Worm (Caenorhabditis elegans): ENCODE results near the gene aex-4.

The aex-4 gene

DNA sequence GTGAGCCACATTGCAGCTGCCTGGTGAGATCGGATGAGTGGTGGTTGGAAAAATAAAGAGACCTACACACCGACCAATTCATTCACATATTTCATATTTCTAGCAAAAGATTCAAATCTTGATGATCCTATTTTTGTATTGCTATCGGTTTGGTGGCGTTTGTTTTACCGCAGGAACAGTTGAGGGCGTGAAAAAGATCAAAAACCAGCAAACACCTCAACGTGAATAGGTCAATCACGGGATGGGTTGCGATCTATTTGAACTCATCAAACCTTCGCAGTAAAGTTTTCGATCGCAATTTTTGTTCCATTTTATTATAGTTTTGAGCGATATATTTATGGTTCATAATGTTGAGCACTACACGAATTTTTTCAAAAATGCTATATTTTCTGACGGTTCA, 27.2 kb upstream of the aex-4 start:
- TF ChIP-seq mdl-1 (tag; optimal IDR thresholded peaks at IDR 0.05) (no peak), lin-15B (tag; optimal IDR thresholded peaks at IDR 0.05) (no peak), skn-1 (tag; optimal IDR thresholded peaks at IDR 0.05) (no peak), fkh-10 (GFP tag; optimal IDR thresholded peaks at IDR 0.05) (no peak), pha-4 (tag; optimal IDR thresholded peaks at IDR 0.05) (no peak), nhr-43 (tag; optimal IDR thresholded peaks at IDR 0.05; ENCODE audit: poor library complexity, severe bottlenecking) (no peak), fkh-2 (tag; optimal IDR thresholded peaks at IDR 0.05) (no peak), ama-1 (optimal IDR thresholded peaks at IDR 0.05) (no peak), elt-1 (tag; optimal IDR thresholded peaks at IDR 0.05) (no peak), unc-62 (GFP tag; optimal IDR thresholded peaks at IDR 0.05) (no peak), tbx-2 (tag; optimal IDR thresholded peaks at IDR 0.05) (no peak), mml-1 (tag; optimal IDR thresholded peaks at IDR 0.05) (no peak), nhr-77 (tag; optimal IDR thresholded peaks at IDR 0.05) (no peak), ceh-28 (tag; optimal IDR thresholded peaks at IDR 0.05) (no peak), ceh-9 (tag; optimal IDR thresholded peaks at IDR 0.05) (no peak), nhr-76 (tag; optimal IDR thresholded peaks at IDR 0.05) (no peak), fos-1 (tag; optimal IDR thresholded peaks at IDR 0.05) (no peak)

DNA sequence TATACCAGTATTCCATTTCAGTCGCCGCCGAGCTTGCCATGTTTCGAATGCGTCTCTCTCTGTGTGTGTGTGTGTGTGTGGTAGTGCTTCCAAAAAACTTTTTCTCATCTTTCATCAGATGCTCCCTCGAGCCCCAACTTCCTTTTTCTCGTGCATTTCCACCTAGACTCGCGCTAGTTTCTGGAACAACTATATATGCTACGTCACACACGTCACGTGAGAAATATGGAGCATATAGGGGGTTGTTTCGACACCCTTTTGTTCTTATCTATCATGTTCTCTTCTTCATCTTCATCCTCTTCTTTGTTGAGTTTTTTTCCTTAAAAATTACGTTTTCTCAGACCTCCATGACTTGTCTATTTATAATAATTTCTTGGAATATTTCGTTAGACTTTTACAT, 23.8 kb upstream of the aex-4 start:
- TF ChIP-seq sea-2 (GFP tag; optimal IDR thresholded peaks at IDR 0.05), result no peak
- TF ChIP-seq lin-39 (tag; optimal IDR thresholded peaks at IDR 0.05), result peak; percentile 54
- TF ChIP-seq pqm-1 (tag; optimal IDR thresholded peaks at IDR 0.05), result no peak

- TF ChIP-seq elt-3 (tag; optimal IDR thresholded peaks at IDR 0.05) (no peak), mml-1 (tag; optimal IDR thresholded peaks at IDR 0.05) (no peak), R02D3.7 (tag; optimal IDR thresholded peaks at IDR 0.05) (no peak), fkh-2 (tag; optimal IDR thresholded peaks at IDR 0.05) (no peak), hmg-11 (tag; optimal IDR thresholded peaks at IDR 0.05) (no peak), unc-62 (GFP tag; optimal IDR thresholded peaks at IDR 0.05) (no peak)
These were observed 22.8 kb upstream of the aex-4 start for ce11 chrX:3706319-3706718.

DNA sequence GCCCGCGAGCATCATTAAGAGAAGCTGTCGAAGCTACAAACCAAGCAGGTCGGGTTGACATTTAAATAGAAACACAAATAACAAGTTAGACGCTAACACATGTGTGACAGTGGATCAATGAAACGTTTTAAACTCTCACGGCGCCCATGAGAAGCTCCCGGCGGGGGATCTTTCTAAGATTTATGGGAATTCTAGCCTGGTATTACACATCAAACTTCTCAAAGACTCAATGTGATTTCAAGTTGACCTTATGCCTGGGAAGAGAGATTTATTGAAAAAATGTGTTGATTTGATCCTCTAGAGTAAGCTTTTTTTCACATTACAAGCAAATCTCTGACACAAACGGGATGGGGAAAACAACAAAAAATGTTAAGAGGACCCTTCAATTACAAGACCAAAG, 19.3 kb upstream of the aex-4 start:
- TF ChIP-seq elt-1 (tag; optimal IDR thresholded peaks at IDR 0.05) (no peak), hmg-11 (tag; optimal IDR thresholded peaks at IDR 0.05) (no peak), lin-39 (tag; optimal IDR thresholded peaks at IDR 0.05) (no peak), egl-27 (tag; optimal IDR thresholded peaks at IDR 0.05) (no peak), unc-39 (tag; optimal IDR thresholded peaks at IDR 0.05) (no peak), elt-3 (tag; optimal IDR thresholded peaks at IDR 0.05) (no peak), nhr-77 (tag; optimal IDR thresholded peaks at IDR 0.05) (no peak), elt-2 (tag; optimal IDR thresholded peaks at IDR 0.05) (no peak), nfya-1 (tag; optimal IDR thresholded peaks at IDR 0.05; ENCODE audit: insufficient read depth) (no peak), jun-1 (tag; optimal IDR thresholded peaks at IDR 0.05) (no peak)

- TF ChIP-seq egl-5 (tag; optimal IDR thresholded peaks at IDR 0.05), result peak; percentile 38
- TF ChIP-seq lin-39 (tag; optimal IDR thresholded peaks at IDR 0.05), result peak; percentile 52
- no peak for TF ChIP-seq zag-1 (tag; optimal IDR thresholded peaks at IDR 0.05)
- peak; percentile 26 for TF ChIP-seq nfya-1 (tag; optimal IDR thresholded peaks at IDR 0.05; ENCODE audit: insufficient read depth)
These were observed 17.4 kb upstream of the aex-4 start for ce11 chrX:3711581-3712101.

ce11 chrX:3714797-3715196, 14.3 kb upstream of the aex-4 start, which contains the start of gene C01C4.2:
Gene C01C4.2 (plus strand): TSS chrX:3715097.
- no peak for TF ChIP-seq skn-1 (tag; optimal IDR thresholded peaks at IDR 0.05)
- no peak for TF ChIP-seq zag-1 (tag; optimal IDR thresholded peaks at IDR 0.05)
- no peak for TF ChIP-seq daf-12 (tag; optimal IDR thresholded peaks at IDR 0.05)
- TF ChIP-seq ztf-4 (tag; optimal IDR thresholded peaks at IDR 0.05), result no peak
- no peak for TF ChIP-seq fkh-10 (GFP tag; optimal IDR thresholded peaks at IDR 0.05)

All from whole organism, L3 larva.